Fruit fly (Drosophila melanogaster) whole organism, adult: ENCODE measurements around the gene CG13258.
A peak's percentile ranks its signal among the peaks of the same experiment; 100 is the strongest.

Experiments used
- CG14711 ChIP-seq: fragments of 200-800 bp; sonication (Bioruptor generic); optimal IDR thresholded peaks from 2 replicates; lab custom pipeline; 2018; ENCODE audit warnings: missing biosample characterization, mild to moderate bottlenecking, missing genetic modification characterization, moderate library complexity
- CG1620 ChIP-seq: fragments of 200-800 bp; sonication (Bioruptor generic); optimal IDR thresholded peaks from 2 replicates; lab custom pipeline; 2016; ENCODE audit warnings: missing biosample characterization, missing genetic modification characterization
- CG33017 ChIP-seq: fragments of 200-800 bp; sonication (Bioruptor generic); optimal IDR thresholded peaks from 2 replicates; lab custom pipeline; 2018; ENCODE audit warnings: missing biosample characterization, mild to moderate bottlenecking, missing genetic modification characterization, moderate library complexity
- CG5204 ChIP-seq: fragments of 200-800 bp; sonication (Bioruptor generic); optimal IDR thresholded peaks from 2 replicates; lab custom pipeline; 2016; ENCODE audit warnings: missing biosample characterization, missing genetic modification characterization
- CG7045 ChIP-seq: fragments of 200-800 bp; sonication (Bioruptor generic); optimal IDR thresholded peaks from 2 replicates; lab custom pipeline; 2017; ENCODE audit warnings: missing biosample characterization, mild to moderate bottlenecking, missing genetic modification characterization
- Clk ChIP-seq: fragments of 200-800 bp; sonication (Bioruptor generic); optimal IDR thresholded peaks from 2 replicates; lab custom pipeline; 2017; ENCODE audit warnings: missing biosample characterization, missing genetic modification characterization
- Hr96 ChIP-seq: fragments of 200-800 bp; sonication (Bioruptor generic); optimal IDR thresholded peaks from 2 replicates; lab custom pipeline; 2016; ENCODE audit warnings: missing biosample characterization, missing genetic modification characterization
- cnc ChIP-seq, 2 experiments: fragments of >200 bp; optimal IDR thresholded peaks; 2 replicates each; lab custom pipeline; 2017
- kay ChIP-seq: fragments of 200-800 bp; sonication (Bioruptor generic); peaks from one replicate; lab custom pipeline; 2016; ENCODE audit warnings: missing biosample characterization, missing genetic modification characterization, borderline replicate concordance
- tj ChIP-seq: fragments of 200-800 bp; sonication (Bioruptor generic); optimal IDR thresholded peaks from 3 replicates; lab custom pipeline; 2017; ENCODE audit warnings: missing biosample characterization, mild to moderate bottlenecking, missing genetic modification characterization, moderate library complexity

dm6 chr2L:16285692-16286359 is 7.0 kb downstream of the CG13258 start:
- TF ChIP-seq cnc (optimal IDR thresholded peaks at IDR 0.05; lab: Kevin White, UChicago) (no peak), tj (GFP tag; lab: Kevin White, UChicago) (no peak), CG5204 (GFP tag; lab: Kevin White, UChicago) (peak; percentile 45), CG1620 (GFP tag; lab: Kevin White, UChicago) (peak; percentile 30), CG7045 (peak; percentile 35), CG33017 (tag; lab: Kevin White, UChicago) (peak; percentile 86), Clk (GFP tag; lab: Kevin White, UChicago) (peak; percentile 54), kay (GFP tag; lab: Kevin White, UChicago) (peak; percentile 90), Hr96 (GFP tag; lab: Kevin White, UChicago) (no peak), CG14711 (tag; lab: Kevin White, UChicago) (peak; percentile 86)
